Worm (Caenorhabditis elegans): ENCODE results near the gene arrd-13.

The arrd-13 gene

DNA sequence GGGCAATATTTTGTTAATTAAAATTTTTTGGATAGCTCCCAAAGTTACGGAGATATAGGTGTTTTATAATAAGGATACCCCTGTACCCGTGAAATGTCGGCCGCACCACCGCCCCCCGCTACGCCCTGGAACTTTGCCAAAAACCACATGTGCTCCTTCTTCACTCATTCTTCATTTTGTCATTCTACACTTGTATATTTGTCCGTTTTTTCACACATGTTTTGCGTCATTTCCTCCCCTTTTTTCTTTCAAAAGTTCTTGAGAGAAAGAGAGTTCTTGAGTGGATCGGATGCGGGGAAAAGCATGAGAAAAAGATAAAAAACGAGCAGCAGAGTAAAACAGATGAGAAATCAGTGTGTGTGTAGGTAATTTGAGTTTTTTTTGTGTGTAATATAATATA, 30.6 kb downstream of the arrd-13 start:
- TF ChIP-seq dve-1 (tag; optimal IDR thresholded peaks at IDR 0.05) (no peak), hlh-8 (tag; optimal IDR thresholded peaks at IDR 0.05) (peak; percentile 40)

DNA sequence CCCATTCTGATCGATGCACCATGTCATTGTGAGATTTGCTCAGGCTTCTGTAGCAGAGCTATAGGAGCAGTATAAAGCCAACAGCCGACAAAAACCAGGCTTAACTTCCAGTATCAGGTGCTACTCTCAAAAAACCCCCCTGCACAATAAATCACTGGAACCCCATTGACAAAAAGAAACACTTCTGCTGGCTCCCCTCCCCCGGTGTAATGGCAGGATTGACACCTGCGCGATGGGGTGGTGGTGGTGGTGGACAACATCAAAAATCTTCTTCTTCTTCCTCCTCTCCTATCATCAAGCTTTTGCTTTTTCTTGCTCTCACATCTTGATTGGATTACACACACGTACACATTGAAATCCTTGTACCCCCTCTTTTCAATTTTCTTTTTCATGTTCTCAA, 31.5 kb downstream of the arrd-13 start:
- TF ChIP-seq hlh-30 (tag; optimal IDR thresholded peaks at IDR 0.05; ENCODE audit: insufficient read depth) (no peak), ceh-18 (tag; optimal IDR thresholded peaks at IDR 0.05) (peak; percentile 37)

DNA sequence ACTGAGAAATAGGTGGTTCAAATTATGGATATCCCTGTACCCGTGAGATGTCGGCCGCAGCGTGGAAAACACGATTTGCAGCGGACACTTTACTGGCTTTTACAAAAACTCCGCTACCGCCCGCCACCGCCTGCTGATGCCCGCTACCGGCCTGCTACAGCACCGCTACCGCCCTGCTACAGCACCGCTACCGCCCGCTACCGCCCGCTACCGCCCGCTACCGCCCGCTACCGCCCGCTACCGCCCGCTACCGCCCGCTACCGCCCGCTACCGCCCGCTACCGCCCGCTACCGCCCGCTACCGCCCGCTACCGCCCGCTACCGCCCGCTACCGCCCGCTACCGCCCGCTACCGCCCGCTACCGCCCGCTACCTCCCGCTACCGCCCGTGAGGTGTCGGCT, 32.5 kb downstream of the arrd-13 start:
- TF ChIP-seq ceh-6 (GFP tag; optimal IDR thresholded peaks at IDR 0.05): peak; percentile 9

DNA sequence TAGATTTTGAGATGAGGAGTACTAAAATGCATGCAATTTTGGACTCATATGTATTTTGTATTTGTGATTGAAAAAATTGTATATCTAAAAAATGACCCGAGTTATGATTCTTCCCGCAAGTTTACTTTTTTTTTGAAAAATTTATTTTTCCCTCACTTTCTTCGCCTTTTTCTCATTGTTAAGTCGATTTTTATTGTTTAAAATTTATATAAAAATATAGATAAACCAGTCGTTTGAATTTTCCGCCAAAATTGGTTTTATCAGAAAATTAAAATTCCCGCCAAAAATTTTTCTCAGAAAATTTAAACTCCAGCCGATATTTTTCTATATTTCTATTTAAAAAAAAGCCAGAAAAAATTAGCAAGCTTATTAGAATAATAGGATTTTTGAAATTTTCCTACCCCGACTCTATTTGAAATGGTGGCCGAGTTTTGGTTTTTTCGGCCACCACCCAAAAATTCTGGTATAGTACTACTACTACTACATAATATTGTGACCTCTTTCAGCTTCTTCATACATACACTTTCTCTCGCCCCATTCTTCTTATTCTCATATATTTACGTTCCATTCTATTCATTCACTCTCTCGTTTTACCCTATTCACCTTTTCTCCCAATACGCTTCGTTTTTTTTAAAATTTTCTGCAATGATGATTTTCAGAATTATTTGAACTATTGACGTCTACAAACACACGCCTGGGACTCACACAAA, 33.5 kb downstream of the arrd-13 start, which contains the start of gene ZK131.11:
TSS of gene ZK131.11 (plus strand) at position 660 of the 710 bp plus-strand sequence.
- TF ChIP-seq F13H6.1 (tag; optimal IDR thresholded peaks at IDR 0.05) (no peak), pax-1 (tag; optimal IDR thresholded peaks at IDR 0.05) (no peak), fkh-10 (GFP tag; optimal IDR thresholded peaks at IDR 0.05) (no peak), unc-86 (tag; optimal IDR thresholded peaks at IDR 0.05) (no peak), unc-55 (GFP tag; optimal IDR thresholded peaks at IDR 0.05) (no peak), K02D7.2 (tag; optimal IDR thresholded peaks at IDR 0.05) (no peak), ceh-24 (tag; optimal IDR thresholded peaks at IDR 0.05) (no peak), tbx-2 (tag; optimal IDR thresholded peaks at IDR 0.05) (no peak), ceh-9 (tag; optimal IDR thresholded peaks at IDR 0.05) (no peak), dve-1 (tag; optimal IDR thresholded peaks at IDR 0.05) (no peak), elt-2 (tag; optimal IDR thresholded peaks at IDR 0.05) (no peak), lin-11 (tag; optimal IDR thresholded peaks at IDR 0.05) (no peak), ceh-19 (GFP tag; optimal IDR thresholded peaks at IDR 0.05) (no peak), C38D4.7 (GFP tag; optimal IDR thresholded peaks at IDR 0.05) (no peak), ceh-30 (tag; optimal IDR thresholded peaks at IDR 0.05) (no peak), pqm-1 (tag; optimal IDR thresholded peaks at IDR 0.05) (no peak), odd-2 (tag; optimal IDR thresholded peaks at IDR 0.05) (no peak), hlh-6 (tag; optimal IDR thresholded peaks at IDR 0.05) (no peak), Y22D7AL.16 (tag; optimal IDR thresholded peaks at IDR 0.05) (no peak), unc-3 (GFP tag; conservative IDR thresholded peaks at IDR 0.05) (no peak), unc-3 (tag; optimal IDR thresholded peaks at IDR 0.05) (no peak)

DNA sequence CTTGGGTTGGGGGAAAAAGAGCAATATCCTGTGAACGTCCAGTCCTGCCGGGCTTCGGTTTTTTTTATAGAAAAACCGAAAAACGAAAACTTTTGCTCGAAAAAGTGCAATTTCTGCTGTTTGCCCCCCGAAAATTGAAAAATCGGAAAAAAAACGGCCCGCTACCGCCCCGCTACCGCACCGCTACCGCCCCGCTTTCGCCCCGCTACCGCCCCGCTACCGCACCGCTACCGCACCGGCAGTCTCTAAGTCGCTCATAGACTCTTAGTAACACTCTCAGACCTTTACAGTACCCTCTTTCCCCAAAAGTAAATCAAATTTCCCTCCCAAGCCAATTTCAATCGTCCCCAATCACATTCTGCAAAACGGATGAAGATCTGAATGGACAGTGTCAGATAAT, 37.0 kb downstream of the arrd-13 start:
- TF ChIP-seq unc-42 (tag; optimal IDR thresholded peaks at IDR 0.05) (no peak), tbx-2 (tag; optimal IDR thresholded peaks at IDR 0.05) (no peak), nhr-232 (tag; optimal IDR thresholded peaks at IDR 0.05) (no peak), C08G9.2 (tag; optimal IDR thresholded peaks at IDR 0.05) (no peak), sox-4 (tag; optimal IDR thresholded peaks at IDR 0.05) (no peak), gmeb-2 (tag; optimal IDR thresholded peaks at IDR 0.05) (no peak), dve-1 (tag; optimal IDR thresholded peaks at IDR 0.05) (no peak), zip-5 (tag; optimal IDR thresholded peaks at IDR 0.05) (no peak), hlh-6 (tag; optimal IDR thresholded peaks at IDR 0.05) (no peak), hlh-8 (tag; optimal IDR thresholded peaks at IDR 0.05) (no peak), T23F11.4 (GFP tag; optimal IDR thresholded peaks at IDR 0.05) (no peak), ceh-45 (GFP tag; IDR thresholded peaks at IDR 0.05) (no peak), ahr-1 (tag; optimal IDR thresholded peaks at IDR 0.05) (no peak), unc-86 (tag; optimal IDR thresholded peaks at IDR 0.05) (no peak), pros-1 (tag; optimal IDR thresholded peaks at IDR 0.05) (no peak)
